Worm (Caenorhabditis elegans) whole organism, early embryonic: ENCODE measurements around the gene gpa-7.

Experiments used
- B0310.2 ChIP-seq: sonication (generic microtip); optimal IDR thresholded peaks from 2 replicates; lab custom pipeline; 2016; ENCODE audit warnings: mild to moderate bottlenecking, missing genetic modification characterization, missing compliant biosample characterization
- F13C5.2 ChIP-seq: sonication (generic microtip); optimal IDR thresholded peaks from 2 replicates; lab custom pipeline; 2017; ENCODE audit warnings: mild to moderate bottlenecking, missing genetic modification characterization, inconsistent platforms, missing compliant biosample characterization
- aly-1 ChIP-seq: sonication (generic microtip); optimal IDR thresholded peaks from 2 replicates; lab custom pipeline; 2016; ENCODE audit warnings: missing genetic modification characterization, missing compliant biosample characterization
- ama-1 ChIP-seq: fragments of 150-350 bp; optimal IDR thresholded peaks from 2 replicates; lab custom pipeline; 2014
- ceh-13 ChIP-seq: fragments of 200-800 bp; sonication (Bioruptor generic); optimal IDR thresholded peaks from 2 replicates; lab custom pipeline; 2018; ENCODE audit warnings: mild to moderate bottlenecking, missing genetic modification characterization, missing compliant biosample characterization
- ceh-36 ChIP-seq: sonication (generic microtip); optimal IDR thresholded peaks from 2 replicates; lab custom pipeline; 2016; ENCODE audit warnings: missing genetic modification characterization, inconsistent platforms, missing compliant biosample characterization
- ets-7 ChIP-seq: sonication (generic microtip); optimal IDR thresholded peaks from 2 replicates; lab custom pipeline; 2016; ENCODE audit warnings: missing genotype, missing genetic modification characterization, missing compliant biosample characterization
- flt-1 ChIP-seq: fragments of 200-800 bp; sonication (Bioruptor generic); IDR thresholded peaks from 2 replicates; pipeline ENCODE4 v1.3.6; 2022; ENCODE audit warnings: missing genetic modification characterization, missing compliant biosample characterization
- hmbx-1 ChIP-seq: sonication (generic microtip); optimal IDR thresholded peaks from 2 replicates; lab custom pipeline; 2016; ENCODE audit warnings: mild to moderate bottlenecking, missing genetic modification characterization, missing compliant biosample characterization
- hmg-4 ChIP-seq: fragments of 200-800 bp; sonication (Bioruptor generic); optimal IDR thresholded peaks from 2 replicates; lab custom pipeline; 2018; ENCODE audit warnings: mild to moderate bottlenecking, missing genetic modification characterization, missing compliant biosample characterization
- hnd-1 ChIP-seq: sonication (generic microtip); optimal IDR thresholded peaks from 2 replicates; lab custom pipeline; 2016; ENCODE audit warnings: missing genetic modification characterization, missing compliant biosample characterization
- pes-1 ChIP-seq: fragments of 200-800 bp; sonication (Bioruptor generic); IDR thresholded peaks from 2 replicates; pipeline ENCODE4 v1.3.6; 2022; ENCODE audit warnings: missing genetic modification reagents, missing genetic modification characterization, missing compliant biosample characterization
- scrt-1 ChIP-seq: fragments of 200-800 bp; sonication (Bioruptor generic); IDR thresholded peaks from 2 replicates; pipeline ENCODE4 v1.3.6; 2022; ENCODE audit warnings: missing genetic modification characterization, missing compliant biosample characterization
- sea-1 ChIP-seq: fragments of 200-800 bp; sonication (Bioruptor generic); conservative IDR thresholded peaks from 2 replicates; pipeline ENCODE4 v1.3.6; 2022; ENCODE audit warnings: missing genetic modification characterization, missing compliant biosample characterization
- tbx-11 ChIP-seq: fragments of 200-800 bp; sonication (Bioruptor generic); IDR thresholded peaks from 2 replicates; pipeline ENCODE4 v1.3.6; 2022; ENCODE audit warnings: missing genetic modification characterization, missing compliant biosample characterization
- tbx-37 ChIP-seq: fragments of 200-800 bp; sonication (Bioruptor generic); conservative IDR thresholded peaks from 2 replicates; pipeline ENCODE4 v1.3.6; 2022; ENCODE audit warnings: missing genetic modification reagents, missing genetic modification characterization, missing compliant biosample characterization
- tra-4 ChIP-seq: sonication (generic microtip); optimal IDR thresholded peaks from 2 replicates; lab custom pipeline; 2017; ENCODE audit warnings: missing genetic modification characterization, missing compliant biosample characterization

Gene gpa-7

ce11 chrIV:10403193-10404058 is at the start of gene gpa-7:
gpa-7 (plus strand) TSS chrIV:10404008.
- TF ChIP-seq tbx-11 (GFP tag; lab: Robert Waterston, UW) (0 out of 2 replicates have a peak, but pooled peaks have one; percentile 34), ceh-36 (tag; lab: Kevin White, UChicago) (no peak), aly-1 (peak; percentile 56), sea-1 (GFP tag; lab: Robert Waterston, UW) (no peak), flt-1 (no peak), ets-7 (tag; lab: Kevin White, UChicago) (no peak), tra-4 (no peak), pes-1 (no peak), F13C5.2 (tag; lab: Kevin White, UChicago) (peak; percentile 56)

ce11 chrIV:10357072-10357471 is 46.7 kb upstream of the gpa-7 start, which contains the start of gene R11A8.1:
R11A8.1 (minus strand) TSS chrIV:10357172.
- TF ChIP-seq tbx-11 (GFP tag; lab: Robert Waterston, UW) (no peak), ama-1 (lab: Kevin White, UChicago) (no peak), hnd-1 (tag; lab: Kevin White, UChicago) (no peak), ceh-36 (tag; lab: Kevin White, UChicago) (no peak), scrt-1 (GFP tag; lab: Robert Waterston, UW) (no peak), ceh-13 (GFP tag; lab: Kevin White, UChicago) (no peak), flt-1 (no peak), tbx-37 (GFP tag; lab: Robert Waterston, UW) (no peak), aly-1 (no peak), ets-7 (tag; lab: Kevin White, UChicago) (no peak), B0310.2 (tag; lab: Kevin White, UChicago) (no peak)

- TF ChIP-seq tbx-37 (GFP tag; lab: Robert Waterston, UW) (no peak), hmg-4 (GFP tag; lab: Kevin White, UChicago) (no peak), scrt-1 (GFP tag; lab: Robert Waterston, UW) (no peak), pes-1 (no peak), tra-4 (no peak), ceh-36 (tag; lab: Kevin White, UChicago) (no peak), aly-1 (no peak), ets-7 (tag; lab: Kevin White, UChicago) (no peak), hnd-1 (tag; lab: Kevin White, UChicago) (no peak)
These were observed 46.0 kb upstream of the gpa-7 start, which contains the start of gene gkow-1 for ce11 chrIV:10357842-10358241. gkow-1 (plus strand) TSS chrIV:10358142.

ce11 chrIV:10360336-10360735 is 43.5 kb upstream of the gpa-7 start, which contains the start of gene ugt-59:
ugt-59 (plus strand) TSS chrIV:10360636.
- TF ChIP-seq B0310.2 (tag; lab: Kevin White, UChicago) (no peak), ceh-36 (tag; lab: Kevin White, UChicago) (no peak), ets-7 (tag; lab: Kevin White, UChicago) (no peak), ama-1 (lab: Kevin White, UChicago) (no peak)

ce11 chrIV:10366018-10366417 is 37.8 kb upstream of the gpa-7 start, which contains the start of gene sir-2.1:
sir-2.1 (minus strand) TSS chrIV:10366229.
- TF ChIP-seq pes-1 (no peak), ceh-13 (GFP tag; lab: Kevin White, UChicago) (no peak), ama-1 (lab: Kevin White, UChicago) (no peak), sea-1 (GFP tag; lab: Robert Waterston, UW) (no peak), tbx-37 (GFP tag; lab: Robert Waterston, UW) (no peak), hmg-4 (GFP tag; lab: Kevin White, UChicago) (no peak), ceh-36 (tag; lab: Kevin White, UChicago) (no peak), tra-4 (no peak), scrt-1 (GFP tag; lab: Robert Waterston, UW) (no peak), tbx-11 (GFP tag; lab: Robert Waterston, UW) (no peak), hnd-1 (tag; lab: Kevin White, UChicago) (no peak), flt-1 (no peak), B0310.2 (tag; lab: Kevin White, UChicago) (no peak), F13C5.2 (tag; lab: Kevin White, UChicago) (no peak), aly-1 (no peak), ets-7 (tag; lab: Kevin White, UChicago) (no peak)

- TF ChIP-seq ceh-13 (GFP tag; lab: Kevin White, UChicago) (no peak), tbx-37 (GFP tag; lab: Robert Waterston, UW) (no peak), tra-4 (no peak), ets-7 (tag; lab: Kevin White, UChicago) (no peak), hmbx-1 (tag; lab: Kevin White, UChicago) (no peak), aly-1 (no peak), flt-1 (no peak), scrt-1 (GFP tag; lab: Robert Waterston, UW) (no peak), B0310.2 (tag; lab: Kevin White, UChicago) (no peak), sea-1 (GFP tag; lab: Robert Waterston, UW) (no peak), ceh-36 (tag; lab: Kevin White, UChicago) (no peak), hnd-1 (tag; lab: Kevin White, UChicago) (no peak)
These were observed 36.0 kb upstream of the gpa-7 start, which contains the start of gene pges-2 for ce11 chrIV:10367740-10368246. pges-2 (minus strand) TSS chrIV:10367790.

ce11 chrIV:10368326-10368725 is 35.5 kb upstream of the gpa-7 start, which contains the start of gene iars-1:
iars-1 (plus strand) TSS chrIV:10368601.
- TF ChIP-seq hmbx-1 (tag; lab: Kevin White, UChicago) (no peak), pes-1 (no peak), F13C5.2 (tag; lab: Kevin White, UChicago) (no peak), hnd-1 (tag; lab: Kevin White, UChicago) (no peak), B0310.2 (tag; lab: Kevin White, UChicago) (no peak), scrt-1 (GFP tag; lab: Robert Waterston, UW) (no peak), sea-1 (GFP tag; lab: Robert Waterston, UW) (no peak), tbx-37 (GFP tag; lab: Robert Waterston, UW) (no peak), tra-4 (no peak), ceh-13 (GFP tag; lab: Kevin White, UChicago) (no peak), ama-1 (lab: Kevin White, UChicago) (no peak), ets-7 (tag; lab: Kevin White, UChicago) (no peak)
